Fruit fly (Drosophila melanogaster): ENCODE data around the gene CG31441.
A peak's percentile ranks its signal among the peaks of the same experiment; 100 is the strongest.

Gene CG31441

DNA sequence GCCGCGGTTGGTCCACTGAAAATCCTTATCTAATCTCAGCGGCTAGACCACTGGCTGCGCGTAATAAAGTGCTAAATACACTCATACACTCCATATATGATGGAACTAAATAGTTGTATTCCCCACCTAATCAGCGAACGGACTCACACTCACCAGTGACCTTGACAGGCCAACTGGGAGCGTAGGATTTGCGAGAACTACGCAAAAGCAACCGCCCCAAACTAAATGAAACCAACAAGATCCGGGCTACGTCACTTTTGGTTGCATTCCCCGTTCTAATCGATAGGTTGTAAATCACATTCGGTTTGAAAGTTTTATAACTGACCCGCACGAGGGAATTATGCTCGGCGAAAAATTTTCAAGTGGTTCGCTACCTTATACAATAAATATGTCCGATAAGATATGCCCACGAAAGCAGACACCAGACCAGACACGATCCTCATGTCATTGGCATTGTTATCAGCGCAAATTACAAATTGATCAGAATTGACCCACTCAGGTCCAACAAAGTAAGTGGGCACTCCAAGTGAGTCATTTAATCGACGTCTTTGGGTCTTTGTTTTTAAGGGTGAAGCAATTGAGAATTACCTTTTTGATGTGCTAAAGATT is 36.8 kb upstream of the CG31441 start (continued):
- TF ChIP-seq klu (GFP tag; IDR thresholded peaks at IDR 0.05) (no peak), eve (GFP tag; optimal IDR thresholded peaks at IDR 0.05) (no peak), vnd (GFP tag; IDR thresholded peaks at IDR 0.05; ENCODE audit: partially characterized antibody) (0 out of 3 replicates have a peak, but pooled peaks have one; percentile 31), CG12769 (tag; optimal IDR thresholded peaks at IDR 0.05) (peak; percentile 6), Deaf1 (tag; optimal IDR thresholded peaks at IDR 0.05) (peak; percentile 23), CG3407 (GFP tag; optimal IDR thresholded peaks at IDR 0.05) (no peak), grn (GFP tag; optimal IDR thresholded peaks at IDR 0.05) (peak; percentile 87), fu2 (GFP tag; optimal IDR thresholded peaks at IDR 0.05) (no peak), mirr (GFP tag; optimal IDR thresholded peaks at IDR 0.05) (peak; percentile 86), CG7745 (tag; optimal IDR thresholded peaks at IDR 0.05) (peak; percentile 29), nom (GFP tag; optimal IDR thresholded peaks at IDR 0.05) (no peak), fd96Cb (tag; optimal IDR thresholded peaks at IDR 0.05) (no peak)

DNA sequence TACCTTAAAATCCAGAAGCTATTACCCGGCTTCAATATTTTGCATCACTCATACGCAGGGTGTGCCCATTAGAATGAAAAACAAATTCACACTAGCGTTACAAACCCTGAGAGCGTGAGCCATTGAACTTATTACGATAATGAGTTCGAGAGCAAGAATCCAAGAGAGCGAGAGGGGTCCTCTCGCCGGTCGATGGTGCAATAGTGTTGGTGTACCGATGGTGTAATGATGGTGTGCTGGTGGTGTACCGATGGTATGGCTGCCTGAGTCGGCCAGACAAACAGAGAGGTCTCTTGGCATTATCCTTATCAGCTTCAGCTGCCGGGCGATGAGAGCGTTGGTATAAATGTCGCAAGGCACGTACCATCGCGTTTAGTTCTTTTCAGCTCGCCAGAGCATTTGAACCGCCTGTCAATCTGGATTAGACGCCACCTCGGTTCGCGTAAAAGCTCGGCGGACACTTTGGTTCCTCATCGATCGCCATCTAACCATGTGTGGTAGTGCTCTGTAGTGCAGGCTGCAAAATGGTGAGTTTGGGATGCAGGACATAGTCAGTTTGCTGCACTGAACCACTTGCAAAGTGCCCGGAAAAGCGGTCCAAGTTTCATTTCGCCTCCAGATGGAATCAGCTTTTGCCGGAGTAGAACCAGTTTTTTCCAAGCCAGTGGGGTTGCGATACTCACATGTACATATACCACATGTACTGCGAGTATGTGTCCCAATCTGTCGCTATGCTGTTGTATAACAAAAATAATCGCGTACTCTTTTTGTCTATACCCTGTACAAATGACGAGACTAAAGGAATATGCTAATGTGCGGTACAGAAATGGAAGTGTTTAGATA is 35.8 kb upstream of the CG31441 start:
- TF ChIP-seq grau (tag; optimal IDR thresholded peaks at IDR 0.05) (no peak), stc (GFP tag; IDR thresholded peaks at IDR 0.05) (0 out of 2 replicates have a peak, but pooled peaks have one; percentile 16), CG33213 (GFP tag; optimal IDR thresholded peaks at IDR 0.05) (no peak), CG7372 (GFP tag; IDR thresholded peaks at IDR 0.05) (peak; percentile 42; the same call in 1 of the 2 replicates), dysf (GFP tag; IDR thresholded peaks at IDR 0.05) (no peak), Ets65A (GFP tag) (peak; percentile 25), ewg (GFP tag; optimal IDR thresholded peaks at IDR 0.05) (peak; percentile 16), CG17829 (tag; optimal IDR thresholded peaks at IDR 0.05) (peak; percentile 14), Asciz (GFP tag; optimal IDR thresholded peaks at IDR 0.05) (no peak), pzg (GFP tag; optimal IDR thresholded peaks at IDR 0.05) (no peak), cg (GFP tag; optimal IDR thresholded peaks at IDR 0.05) (peak; percentile 43), CG17568 (GFP tag; optimal IDR thresholded peaks at IDR 0.05) (no peak), lola (GFP tag; optimal IDR thresholded peaks at IDR 0.05) (no peak), CG34376 (GFP tag; optimal IDR thresholded peaks at IDR 0.05) (peak; percentile 63), pnt (GFP tag; optimal IDR thresholded peaks at IDR 0.05) (no peak), CG17385 (GFP tag; optimal IDR thresholded peaks at IDR 0.05) (peak; percentile 41), nom (GFP tag; optimal IDR thresholded peaks at IDR 0.05) (peak; percentile 1), CG14667 (GFP tag; IDR thresholded peaks at IDR 0.05) (no peak), CG34422 (GFP tag; IDR thresholded peaks at IDR 0.05) (peak; percentile 13; the same call in 1 of the 3 replicates), CG2875 (GFP tag; optimal IDR thresholded peaks at IDR 0.05) (no peak), hbn (GFP tag; IDR thresholded peaks at IDR 0.05; ENCODE audit: partially characterized antibody) (no peak), unc-4 (GFP tag; IDR thresholded peaks at IDR 0.05; ENCODE audit: partially characterized antibody) (0 out of 2 replicates have a peak, but pooled peaks have one; percentile 15), Pdp1 (GFP tag; optimal IDR thresholded peaks at IDR 0.05) (peak in 1 of 2 experiments; percentile 98), HmgZ (tag; optimal IDR thresholded peaks at IDR 0.05) (peak; percentile 48), CG7987 (GFP tag; optimal IDR thresholded peaks at IDR 0.05) (no peak), chinmo (GFP tag; IDR thresholded peaks at IDR 0.05; ENCODE audit: partially characterized antibody) (0 out of 4 replicates have a peak, but pooled peaks have one; percentile 34), CG11456 (GFP tag; IDR thresholded peaks at IDR 0.05) (0 out of 3 replicates have a peak, but pooled peaks have one; percentile 36), CG17361 (GFP tag; IDR thresholded peaks at IDR 0.05) (0 out of 3 replicates have a peak, but pooled peaks have one; percentile 46), Jarid2 (GFP tag; optimal IDR thresholded peaks at IDR 0.05) (peak; percentile 35), mirr (GFP tag; optimal IDR thresholded peaks at IDR 0.05) (peak; percentile 65), sug (tag; optimal IDR thresholded peaks at IDR 0.05) (peak; percentile 85), wek (GFP tag; optimal IDR thresholded peaks at IDR 0.05) (peak; percentile 9), CG4730 (GFP tag; IDR thresholded peaks at IDR 0.05) (no peak), CG1529 (GFP tag; optimal IDR thresholded peaks at IDR 0.05) (peak; percentile 27), CG11560 (tag; IDR thresholded peaks at IDR 0.05) (no peak)

Measured in whole organism, embryonic.